Worm (Caenorhabditis elegans): ENCODE results near the gene E02H4.6.
"Not testable (repeated sequence)": the region's sequence is repeated elsewhere in the genome, so short reads cannot be mapped to it uniquely, and the experiment has no call there.

DNA sequence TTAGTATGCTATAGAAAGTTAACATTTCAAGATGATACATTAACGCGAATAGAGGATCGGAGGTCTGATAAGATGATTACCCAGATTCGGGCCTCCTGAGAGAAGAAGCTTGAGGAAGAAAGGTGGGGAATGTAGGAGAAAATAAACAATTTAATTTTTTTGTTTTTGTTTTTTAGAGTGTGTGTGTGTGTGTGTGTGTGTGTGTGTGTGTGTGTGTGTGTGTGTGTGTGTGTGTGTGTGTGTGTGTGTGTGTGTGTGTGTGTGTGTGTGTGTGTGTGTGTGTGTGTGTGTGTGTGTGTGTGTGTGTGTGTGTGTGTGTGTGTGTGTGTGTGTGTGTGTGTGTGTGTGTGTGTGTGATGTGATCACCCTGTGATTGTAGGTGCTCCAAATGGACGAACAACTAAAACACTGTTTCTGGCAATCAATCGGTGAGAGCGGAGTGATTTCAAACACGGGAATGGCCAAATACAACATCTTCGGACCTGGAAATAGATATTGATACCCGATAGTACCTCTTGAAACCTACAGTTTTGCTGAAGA lies 22.6 kb downstream of the E02H4.6 start:
- not testable (repeated sequence) for TF ChIP-seq elt-3, zip-8 (tag; optimal IDR thresholded peaks at IDR 0.05)
